Fruit fly (Drosophila melanogaster): ENCODE results near the gene Mgat2.

Mgat2 gene

DNA sequence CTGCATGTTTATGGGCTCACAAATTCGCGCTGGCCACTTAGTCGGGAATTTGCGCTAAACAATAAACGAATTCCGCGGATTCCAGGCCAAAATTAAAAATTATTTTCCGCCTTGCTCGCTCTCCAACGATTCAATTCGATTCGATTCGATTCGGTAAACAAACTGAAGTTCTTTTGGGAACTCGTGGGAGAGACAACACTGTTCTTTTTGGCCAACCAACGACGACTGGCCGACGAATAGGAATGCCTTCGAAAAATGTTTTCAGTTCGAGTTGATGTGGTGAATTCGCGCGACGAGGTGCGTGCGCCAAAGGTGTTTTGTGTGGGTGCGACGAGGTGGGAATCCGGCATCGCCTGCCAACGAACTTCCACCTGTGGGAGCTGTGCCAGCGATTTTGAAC, 29.9 kb upstream of the Mgat2 start, which contains the start of gene CG15528 (continued):
- peak; percentile 1 for TF ChIP-seq CG10543 (GFP tag; optimal IDR thresholded peaks at IDR 0.05)

- TF ChIP-seq gfzf (GFP tag; optimal IDR thresholded peaks at IDR 0.05): no peak
- TF ChIP-seq B-H2 (GFP tag; optimal IDR thresholded peaks at IDR 0.05): no peak
- TF ChIP-seq CG14050 (GFP tag; IDR thresholded peaks at IDR 0.05): no peak
- no peak for TF ChIP-seq hth (optimal IDR thresholded peaks at IDR 0.05)
- no peak for TF ChIP-seq HLH54F (GFP tag; optimal IDR thresholded peaks at IDR 0.05)
- TF ChIP-seq CG12236 (GFP tag; optimal IDR thresholded peaks at IDR 0.05): no peak
- no peak for TF ChIP-seq twi (tag; optimal IDR thresholded peaks at IDR 0.05)
- no peak for TF ChIP-seq CG10274 (GFP tag; optimal IDR thresholded peaks at IDR 0.05)
- peak; percentile 30; the same call in 2 of the 3 replicates for TF ChIP-seq row (GFP tag; IDR thresholded peaks at IDR 0.05)
- TF ChIP-seq CG10979 (tag; optimal IDR thresholded peaks at IDR 0.05): no peak
- TF ChIP-seq CG8290 (GFP tag; optimal IDR thresholded peaks at IDR 0.05): no peak
- TF ChIP-seq CG8290 (tag; optimal IDR thresholded peaks at IDR 0.05): peak in 1 of 2 experiments; percentile 26
- TF ChIP-seq CG9437 (GFP tag; optimal IDR thresholded peaks at IDR 0.05): no peak
- no peak for TF ChIP-seq psq (GFP tag; optimal IDR thresholded peaks at IDR 0.05)
- no peak for TF ChIP-seq CG10462 (GFP tag; optimal IDR thresholded peaks at IDR 0.05)
- no peak for TF ChIP-seq croc (GFP tag; conservative IDR thresholded peaks at IDR 0.05)
- TF ChIP-seq CG17612 (GFP tag; IDR thresholded peaks at IDR 0.05): peak; percentile 42; the same call in 1 of the 2 replicates
- TF ChIP-seq klu (GFP tag; IDR thresholded peaks at IDR 0.05): no peak
- TF ChIP-seq CG16813 (GFP tag; IDR thresholded peaks at IDR 0.05; ENCODE audit: partially characterized antibody): no peak
- TF ChIP-seq CG2129 (GFP tag; IDR thresholded peaks at IDR 0.05; ENCODE audit: partially characterized antibody): no peak
- TF ChIP-seq MESR4 (GFP tag; optimal IDR thresholded peaks at IDR 0.05): no peak
- TF ChIP-seq Gug (GFP tag; IDR thresholded peaks at IDR 0.05): no peak
- no peak for TF ChIP-seq CG4730 (GFP tag; IDR thresholded peaks at IDR 0.05)
- no peak for TF ChIP-seq z (GFP tag; IDR thresholded peaks at IDR 0.05)
- no peak for TF ChIP-seq CG17912 (GFP tag; optimal IDR thresholded peaks at IDR 0.05)
- no peak for TF ChIP-seq CG14860 (GFP tag; IDR thresholded peaks at IDR 0.05; ENCODE audit: partially characterized antibody)
- no peak for TF ChIP-seq CG11723 (GFP tag; optimal IDR thresholded peaks at IDR 0.05)
- no peak for TF ChIP-seq Oli (tag; optimal IDR thresholded peaks at IDR 0.05)
- TF ChIP-seq hkb (optimal IDR thresholded peaks at IDR 0.05): no peak
- no peak for TF ChIP-seq hkb (GFP tag; IDR thresholded peaks at IDR 0.05)
- TF ChIP-seq CG16815 (GFP tag; optimal IDR thresholded peaks at IDR 0.05): no peak
- TF ChIP-seq odd (GFP tag; optimal IDR thresholded peaks at IDR 0.05): no peak
- TF ChIP-seq Bgb (GFP tag; IDR thresholded peaks at IDR 0.05; ENCODE audit: partially characterized antibody): no peak
- TF ChIP-seq Rfx (GFP tag; IDR thresholded peaks at IDR 0.05): 0 out of 2 replicates have a peak, but pooled peaks have one; percentile 15
- no peak for TF ChIP-seq gem (tag; optimal IDR thresholded peaks at IDR 0.05)
- peak; percentile 53 for TF ChIP-seq Med (GFP tag)
- no peak for TF ChIP-seq ase (GFP tag; IDR thresholded peaks at IDR 0.05)
- no peak for TF ChIP-seq Stat92E (GFP tag; optimal IDR thresholded peaks at IDR 0.05)
- no peak for TF ChIP-seq CG34422 (GFP tag; IDR thresholded peaks at IDR 0.05)
- no peak for TF ChIP-seq disco-r (GFP tag; optimal IDR thresholded peaks at IDR 0.05)
- TF ChIP-seq TFAM (GFP tag; optimal IDR thresholded peaks at IDR 0.05): no peak
- TF ChIP-seq HmgZ (tag; optimal IDR thresholded peaks at IDR 0.05): no peak
- TF ChIP-seq CG1603 (tag; optimal IDR thresholded peaks at IDR 0.05): no peak
- TF ChIP-seq luna (GFP tag; optimal IDR thresholded peaks at IDR 0.05): no peak
- TF ChIP-seq sd (tag; optimal IDR thresholded peaks at IDR 0.05): peak; percentile 67
- TF ChIP-seq CG13424 (tag; optimal IDR thresholded peaks at IDR 0.05): no peak
Measured at dm6 chr3R:30050448-30050847, 28.4 kb upstream of the Mgat2 start.

All from whole organism, embryonic.